Fruit fly (Drosophila melanogaster) Kc167 (cell line): ENCODE data around the gene Odj.
"Not testable (repeated sequence)": the region's sequence is repeated elsewhere in the genome, so short reads cannot be mapped to it uniquely, and the experiment has no call there.

Experiments
- Myc ChIP-seq: fragments of >200 bp; optimal IDR thresholded peaks from 2 replicates; lab custom pipeline; 2017; ENCODE audit warnings: missing external identifiers
- Sin3A ChIP-seq: fragments of >200 bp; optimal IDR thresholded peaks from 2 replicates; lab custom pipeline; 2018; ENCODE audit warnings: missing external identifiers
- h ChIP-seq: fragments of >200 bp; optimal IDR thresholded peaks from 3 replicates; lab custom pipeline; 2018; ENCODE audit warnings: missing external identifiers
- insv ChIP-seq: fragments of >200 bp; optimal IDR thresholded peaks from 3 replicates; lab custom pipeline; 2018; ENCODE audit warnings: missing external identifiers
- psq ChIP-seq: fragments of >200 bp; optimal IDR thresholded peaks from 2 replicates; lab custom pipeline; 2017; ENCODE audit warnings: missing external identifiers
- ttk ChIP-seq: sonication (Bioruptor generic); optimal IDR thresholded peaks from 2 replicates; lab custom pipeline; 2017; ENCODE audit warnings: missing external identifiers

Odj gene

DNA sequence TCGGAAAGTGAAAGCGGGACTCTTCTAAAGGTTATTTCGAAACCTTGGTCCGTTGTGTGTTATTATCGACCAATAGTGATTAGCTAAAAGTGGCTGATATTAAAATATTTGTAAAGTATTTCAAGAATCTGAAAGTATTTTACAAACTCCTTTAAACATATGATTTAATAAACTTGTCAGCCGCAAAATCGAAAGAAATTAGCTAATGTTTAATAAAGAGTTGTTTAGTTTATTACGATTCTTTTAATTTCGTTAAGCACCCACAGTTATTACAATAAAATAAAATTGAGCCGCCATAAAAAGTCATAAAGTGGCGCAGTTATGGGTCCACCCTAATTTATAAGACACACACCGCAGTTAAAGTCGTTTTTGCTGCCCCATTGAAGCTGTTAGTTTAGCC is 19.1 kb downstream of the Odj start:
- no peak for TF ChIP-seq insv
- TF ChIP-seq ttk (lab: Kevin White, UChicago) = no peak
- TF ChIP-seq Myc (lab: Kevin White, UChicago) = no peak
- TF ChIP-seq psq = no peak
- no peak for TF ChIP-seq h (lab: Kevin White, UChicago)
- no peak for TF ChIP-seq Sin3A (lab: Kevin White, UChicago)

DNA sequence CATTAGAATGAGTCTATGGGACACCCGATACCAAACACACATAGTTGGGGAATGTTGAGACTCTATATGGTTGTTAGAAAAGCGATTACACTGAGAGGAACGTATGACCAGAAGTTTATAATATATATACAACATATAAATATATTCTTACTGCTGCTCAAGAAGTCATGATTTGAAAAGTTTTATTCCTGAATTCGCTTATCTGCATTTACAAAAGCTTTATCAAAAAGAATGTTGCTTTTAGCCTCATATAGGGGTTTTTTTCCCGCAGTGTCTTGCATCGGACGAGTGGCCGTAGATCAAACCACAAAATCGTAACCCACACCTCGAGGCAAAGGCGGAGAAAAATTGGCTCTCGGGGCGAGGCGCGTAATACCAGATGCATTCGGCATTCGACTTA is 21.2 kb downstream of the Odj start:
- TF ChIP-seq h (lab: Kevin White, UChicago) = no peak
- no peak for TF ChIP-seq insv
- TF ChIP-seq ttk (lab: Kevin White, UChicago) = no peak
- TF ChIP-seq Myc (lab: Kevin White, UChicago) = no peak
- no peak for TF ChIP-seq psq
- TF ChIP-seq Sin3A (lab: Kevin White, UChicago) = no peak

DNA sequence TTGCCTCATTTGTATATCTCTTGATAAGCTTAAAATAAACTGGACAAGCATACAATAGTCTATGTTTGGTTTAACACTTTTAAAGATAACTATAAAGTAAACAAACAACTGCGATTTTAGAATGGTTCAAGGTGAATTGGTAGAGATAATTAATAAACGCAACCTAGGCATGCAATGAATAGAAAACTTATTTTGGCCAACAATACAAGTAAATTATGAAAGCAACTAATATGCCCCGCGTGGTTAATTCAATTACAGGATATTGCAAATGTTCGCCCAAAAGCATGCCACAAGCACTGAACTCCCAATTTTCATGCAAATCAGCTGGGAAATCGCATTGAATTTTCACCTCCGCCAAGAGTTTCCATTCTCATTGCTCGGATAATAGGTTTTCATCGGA is 24.8 kb downstream of the Odj start:
- no peak for TF ChIP-seq Myc (lab: Kevin White, UChicago)
- TF ChIP-seq Sin3A (lab: Kevin White, UChicago) = no peak
- TF ChIP-seq insv = no peak
- no peak for TF ChIP-seq psq
- no peak for TF ChIP-seq ttk (lab: Kevin White, UChicago)
- no peak for TF ChIP-seq h (lab: Kevin White, UChicago)

DNA sequence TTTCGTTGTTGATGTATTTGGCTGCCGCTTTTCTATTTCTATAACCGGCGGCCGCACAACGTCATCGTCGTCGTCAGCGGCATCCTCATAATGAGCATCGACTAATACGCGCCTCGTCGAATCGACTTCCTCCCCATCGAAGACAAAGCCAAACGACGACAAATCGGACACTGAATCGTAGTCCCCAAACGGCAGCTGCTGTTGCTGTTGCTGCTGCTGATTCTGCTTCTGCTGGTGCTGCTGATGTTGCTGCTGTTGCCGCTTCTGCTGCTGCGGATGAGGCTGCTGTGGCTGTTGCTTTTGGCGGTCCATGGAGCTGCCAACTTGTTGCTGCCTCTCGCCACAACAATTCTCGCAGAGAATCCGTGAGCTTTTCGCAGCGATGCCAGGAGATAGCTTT is 25.9 kb downstream of the Odj start:
- no peak for TF ChIP-seq insv
- no peak for TF ChIP-seq ttk (lab: Kevin White, UChicago)
- no peak for TF ChIP-seq Sin3A (lab: Kevin White, UChicago)
- no peak for TF ChIP-seq h (lab: Kevin White, UChicago)
- no peak for TF ChIP-seq psq
- no peak for TF ChIP-seq Myc (lab: Kevin White, UChicago)

DNA sequence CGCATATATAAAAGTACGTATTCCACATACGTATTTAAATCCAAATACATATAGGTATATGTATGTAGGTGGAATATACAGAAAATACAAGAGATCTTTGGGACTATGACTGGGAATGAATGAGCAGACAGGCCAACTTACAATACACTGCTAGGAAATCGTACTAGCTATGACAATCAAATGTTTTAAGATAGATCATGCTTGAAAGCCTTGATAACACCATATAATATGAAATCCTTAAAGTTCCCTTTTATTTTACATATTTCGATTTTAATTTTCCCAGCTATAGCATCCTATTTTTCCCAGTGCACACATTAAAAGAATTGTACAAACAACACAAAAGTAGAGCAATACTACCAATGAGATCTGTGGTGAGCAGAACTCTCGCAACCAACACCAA is 27.7 kb downstream of the Odj start:
- TF ChIP-seq ttk (lab: Kevin White, UChicago) = no peak
- no peak for TF ChIP-seq psq
- TF ChIP-seq h (lab: Kevin White, UChicago) = no peak
- TF ChIP-seq Sin3A (lab: Kevin White, UChicago) = no peak
- TF ChIP-seq Myc (lab: Kevin White, UChicago) = no peak
- TF ChIP-seq insv = no peak

DNA sequence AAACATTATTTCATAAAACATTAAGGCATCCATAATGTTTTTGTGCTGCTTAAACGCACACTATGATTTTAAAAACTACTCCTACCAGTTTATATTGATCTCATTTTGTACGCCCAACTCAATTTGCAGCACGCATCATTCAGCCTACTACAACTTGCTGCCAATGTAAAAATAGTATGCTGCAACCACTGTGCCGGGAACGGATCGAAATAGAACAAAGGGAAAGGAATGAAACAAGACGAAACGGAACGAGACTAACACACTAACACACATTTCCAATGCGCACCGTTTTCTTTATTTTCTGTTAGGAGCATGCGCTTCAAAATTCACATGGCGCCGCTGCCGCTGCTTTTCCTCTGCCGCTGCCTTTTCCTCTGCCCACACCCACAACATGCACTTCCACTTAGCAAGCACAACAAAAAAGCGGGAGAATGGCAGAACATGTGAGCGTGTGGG is 32.0 kb downstream of the Odj start:
- no peak for TF ChIP-seq ttk (lab: Kevin White, UChicago)
- no peak for TF ChIP-seq Sin3A (lab: Kevin White, UChicago)
- no peak for TF ChIP-seq insv
- no peak for TF ChIP-seq h (lab: Kevin White, UChicago)
- no peak for TF ChIP-seq psq
- TF ChIP-seq Myc (lab: Kevin White, UChicago) = no peak

DNA sequence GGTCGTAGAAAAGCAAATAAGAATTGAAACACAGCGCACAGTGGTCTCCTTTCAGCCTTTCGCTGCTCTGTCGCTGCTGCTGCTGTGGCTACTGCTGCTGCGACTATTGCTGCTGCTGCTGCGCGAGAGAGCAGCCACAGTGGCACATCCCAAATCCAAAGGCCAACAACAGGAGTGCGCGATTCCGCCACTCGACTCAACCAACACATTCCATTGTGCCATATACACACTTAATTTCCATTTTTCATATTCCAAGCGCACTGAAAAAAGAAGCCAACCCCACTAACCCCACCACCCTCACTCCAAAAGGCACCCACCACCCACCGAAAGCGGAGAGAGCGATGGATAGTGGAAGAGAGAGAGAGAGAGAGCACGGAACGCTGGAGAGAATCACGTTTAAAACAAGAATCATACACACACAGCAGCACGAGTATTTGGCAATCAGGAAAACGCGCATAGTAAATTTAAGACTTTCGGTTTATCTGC is 32.9 kb downstream of the Odj start:
- TF ChIP-seq insv (no peak), ttk (lab: Kevin White, UChicago) (no peak), Sin3A (lab: Kevin White, UChicago) (no peak), Myc (lab: Kevin White, UChicago) (no peak), psq (no peak), h (lab: Kevin White, UChicago) (no peak)

DNA sequence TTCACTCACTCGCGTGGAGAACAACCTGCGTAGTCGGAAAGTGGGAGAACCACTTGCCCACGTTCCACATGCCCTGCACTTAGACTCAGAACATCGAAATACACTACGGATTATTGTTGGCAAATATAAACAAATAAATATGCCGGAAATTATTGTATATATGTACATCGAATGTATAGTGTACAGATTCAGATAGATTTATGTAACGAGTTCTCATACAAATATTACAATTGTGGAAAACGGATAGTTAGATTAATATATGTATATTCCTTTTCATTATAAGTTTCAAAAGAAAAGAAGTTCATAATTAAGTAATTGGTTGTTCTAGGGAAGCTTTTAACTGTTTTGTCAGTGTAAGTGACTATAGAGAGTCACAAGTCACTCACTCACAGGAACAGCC is 34.5 kb downstream of the Odj start:
- TF ChIP-seq h (lab: Kevin White, UChicago) (no peak), Sin3A (lab: Kevin White, UChicago) (no peak), ttk (lab: Kevin White, UChicago) (no peak), insv (no peak), psq (no peak), Myc (lab: Kevin White, UChicago) (no peak)

DNA sequence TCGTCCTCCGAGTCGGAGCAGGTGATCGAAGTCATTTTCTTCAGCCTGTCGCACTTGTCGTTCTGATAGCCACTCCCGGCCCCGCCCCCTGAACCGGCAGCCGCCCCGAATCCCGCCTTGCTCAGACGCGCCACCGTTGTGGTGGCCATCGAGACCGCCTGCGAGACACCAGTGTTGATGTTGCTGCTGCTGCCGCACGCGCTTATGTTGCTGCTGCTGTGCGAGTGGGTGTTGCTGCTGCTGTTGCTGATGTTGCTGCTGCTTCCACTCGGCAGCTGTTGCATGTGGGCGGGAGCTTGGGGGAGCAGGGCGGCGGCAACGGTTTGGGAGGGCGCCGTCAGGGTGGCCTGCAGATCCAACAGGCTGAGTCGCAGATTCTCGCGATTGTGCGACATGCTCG is 35.1 kb downstream of the Odj start:
- TF ChIP-seq Sin3A (lab: Kevin White, UChicago) (no peak), h (lab: Kevin White, UChicago) (no peak), ttk (lab: Kevin White, UChicago) (no peak), psq (no peak), insv (no peak), Myc (lab: Kevin White, UChicago) (no peak)

DNA sequence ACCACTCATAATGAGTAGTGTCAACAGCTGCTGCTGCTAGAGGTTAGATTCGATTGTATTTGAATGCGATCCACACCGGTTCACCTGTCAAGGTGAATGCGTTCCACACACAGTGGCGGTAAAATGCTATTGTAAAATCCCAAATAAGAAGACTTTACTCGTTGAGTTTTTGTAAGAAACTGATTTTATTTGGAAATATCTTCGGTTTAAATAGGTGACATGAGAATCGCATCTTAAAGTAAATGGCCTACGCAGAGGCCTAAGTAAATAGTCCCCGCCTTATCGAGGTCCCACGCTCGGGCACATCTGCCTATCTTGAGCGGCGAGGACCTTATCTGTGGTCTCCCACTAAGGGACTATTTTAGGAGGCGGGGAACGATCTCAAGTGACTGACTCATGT is 45.9 kb downstream of the Odj start, which contains the start of gene TyrR:
Gene TyrR (minus strand): TSS at position 101 of the 400 bp plus-strand sequence.
- not testable (repeated sequence) for TF ChIP-seq Sin3A (lab: Kevin White, UChicago); psq; Myc (lab: Kevin White, UChicago)

DNA sequence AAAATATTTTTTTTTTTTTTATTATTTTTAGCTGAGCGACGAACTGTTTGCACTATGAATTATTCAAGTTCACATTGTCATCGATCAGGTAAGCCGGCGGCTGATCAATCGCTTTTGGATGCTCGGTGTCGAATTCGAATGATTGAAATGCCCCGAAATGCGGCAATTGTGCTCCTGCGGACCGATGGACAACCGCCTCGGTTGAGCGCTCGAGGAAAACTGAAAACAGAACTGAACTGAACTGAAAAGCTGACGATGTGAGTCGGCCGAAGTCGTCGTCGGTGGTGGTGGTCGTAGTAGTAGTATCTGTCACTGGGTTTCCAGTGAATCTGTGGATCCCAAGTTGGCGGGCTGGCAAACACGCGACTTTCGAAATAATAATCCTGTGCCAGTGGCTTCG is 46.8 kb downstream of the Odj start:
- no peak for TF ChIP-seq ttk (lab: Kevin White, UChicago)
- no peak for TF ChIP-seq h (lab: Kevin White, UChicago)
- TF ChIP-seq Myc (lab: Kevin White, UChicago) = no peak
- TF ChIP-seq insv = no peak
- TF ChIP-seq psq = no peak
- TF ChIP-seq Sin3A (lab: Kevin White, UChicago) = no peak

DNA sequence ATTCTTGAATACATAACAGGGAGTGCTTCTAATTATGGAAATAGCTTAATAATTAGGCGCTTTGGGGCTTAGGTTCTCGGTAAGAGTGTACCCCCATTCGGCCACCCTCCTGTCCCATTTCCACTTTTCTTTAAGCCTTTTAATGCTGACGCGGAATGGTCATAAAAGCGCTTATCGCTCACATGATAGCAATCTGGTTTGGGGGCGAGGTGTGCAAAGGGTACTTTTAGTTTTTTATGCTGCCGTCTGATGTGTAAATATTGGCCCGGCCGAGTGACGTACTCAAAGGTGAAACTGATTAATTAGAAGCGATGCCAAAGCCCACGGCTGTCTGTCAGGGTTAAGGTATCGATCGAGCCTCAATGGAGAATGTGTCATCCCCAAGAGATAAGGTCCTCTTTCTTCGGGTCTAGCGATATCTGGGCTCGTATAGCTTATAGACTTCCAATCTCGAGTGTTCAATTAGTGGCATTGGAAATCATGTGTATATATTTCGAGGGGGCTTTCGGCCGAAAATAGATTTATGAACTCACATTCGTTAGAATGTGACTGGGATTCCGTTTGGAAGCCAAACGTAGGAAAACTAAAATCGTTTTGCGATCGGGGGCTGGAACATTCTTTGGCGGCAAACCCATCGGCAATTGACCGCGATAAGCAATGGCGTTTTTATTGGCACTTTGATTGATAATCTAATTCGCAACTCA is 49.1 kb downstream of the Odj start:
- TF ChIP-seq insv = no peak
- no peak for TF ChIP-seq h (lab: Kevin White, UChicago)
- no peak for TF ChIP-seq ttk (lab: Kevin White, UChicago)
- no peak for TF ChIP-seq psq
- no peak for TF ChIP-seq Sin3A (lab: Kevin White, UChicago)
- TF ChIP-seq Myc (lab: Kevin White, UChicago) = no peak
